Fruit fly (Drosophila melanogaster) whole organism, embryonic: ENCODE measurements around the gene CG11905.

ENCODE experiments used
- BtbVII ChIP-seq: fragments of 200-800 bp; sonication (Bioruptor generic); optimal IDR thresholded peaks from 3 replicates; lab custom pipeline; 2017; ENCODE audit warnings: missing biosample characterization, mild to moderate bottlenecking, missing genetic modification characterization
- CG10366 ChIP-seq: fragments of 200-800 bp; sonication (Bioruptor generic); IDR thresholded peaks from 2 replicates; pipeline ENCODE4 v1.3.6; 2022; ENCODE audit warnings: missing biosample characterization, missing genetic modification characterization
- CG11247 ChIP-seq: fragments of 200-800 bp; sonication (Bioruptor generic); IDR thresholded peaks from 2 replicates; pipeline ENCODE4 v1.3.6; 2022; ENCODE audit warnings: missing biosample characterization, missing genetic modification characterization
- CG11504 ChIP-seq: fragments of 200-800 bp; sonication (Bioruptor generic); optimal IDR thresholded peaks from 3 replicates; lab custom pipeline; 2019; ENCODE audit warnings: missing biosample characterization, mild to moderate bottlenecking, missing genetic modification characterization, moderate library complexity
- CG12219 ChIP-seq: fragments of 200-800 bp; sonication (Bioruptor generic); optimal IDR thresholded peaks from 3 replicates; lab custom pipeline; 2018; ENCODE audit warnings: missing biosample characterization, mild to moderate bottlenecking, missing genetic modification characterization
- CG13624 ChIP-seq: fragments of 200-800 bp; sonication (Bioruptor generic); optimal IDR thresholded peaks from 2 replicates; lab custom pipeline; 2016; ENCODE audit warnings: missing biosample characterization, missing genetic modification characterization
- CG13775 ChIP-seq: fragments of 200-800 bp; sonication (Bioruptor generic); optimal IDR thresholded peaks from 3 replicates; lab custom pipeline; 2017; ENCODE audit warnings: missing biosample characterization, mild to moderate bottlenecking, missing genetic modification characterization
- CG16813 ChIP-seq: fragments of 200-800 bp; sonication (Bioruptor generic); IDR thresholded peaks from 3 replicates; pipeline ENCODE4 v1.3.6; 2022; ENCODE audit warnings: missing biosample characterization, missing genetic modification characterization; ENCODE audit not compliant: partially characterized antibody
- CG16815 ChIP-seq: fragments of 200-800 bp; sonication (Bioruptor generic); optimal IDR thresholded peaks from 3 replicates; lab custom pipeline; 2017; ENCODE audit warnings: missing biosample characterization, mild to moderate bottlenecking, missing genetic modification characterization
- CG17361 ChIP-seq: fragments of 200-800 bp; sonication (Bioruptor generic); IDR thresholded peaks from 3 replicates; pipeline ENCODE4 v1.3.6; 2022; ENCODE audit warnings: missing biosample characterization, missing genetic modification characterization
- CG17612 ChIP-seq: fragments of 200-800 bp; sonication (Bioruptor generic); IDR thresholded peaks from 2 replicates; pipeline ENCODE4 v1.3.6; 2022; ENCODE audit warnings: missing biosample characterization, missing genetic modification characterization
- CG18476 ChIP-seq: fragments of 200-800 bp; sonication (Bioruptor generic); optimal IDR thresholded peaks from 2 replicates; lab custom pipeline; 2016; ENCODE audit warnings: missing biosample characterization, mild to moderate bottlenecking, missing genetic modification characterization
- CG18619 ChIP-seq: fragments of 200-800 bp; sonication (Bioruptor generic); optimal IDR thresholded peaks from 3 replicates; lab custom pipeline; 2017; ENCODE audit warnings: missing biosample characterization, mild to moderate bottlenecking, missing genetic modification characterization
- CG4282 ChIP-seq: fragments of 200-800 bp; sonication (Bioruptor generic); optimal IDR thresholded peaks from 2 replicates; lab custom pipeline; 2016; ENCODE audit warnings: missing biosample characterization, missing genetic modification characterization
- CG6813 ChIP-seq: fragments of 200-800 bp; sonication (Bioruptor generic); optimal IDR thresholded peaks from 2 replicates; lab custom pipeline; 2017; ENCODE audit warnings: missing biosample characterization, missing genetic modification characterization, mild to moderate bottlenecking, moderate library complexity, missing genetic modification reagents
- CG7271 ChIP-seq: fragments of 200-800 bp; sonication (Bioruptor generic); optimal IDR thresholded peaks from 2 replicates; lab custom pipeline; 2018; ENCODE audit warnings: missing biosample characterization, mild to moderate bottlenecking, missing genetic modification characterization, moderate library complexity
- CG7745 ChIP-seq: fragments of 200-800 bp; sonication (Bioruptor generic); optimal IDR thresholded peaks from 2 replicates; lab custom pipeline; 2018; ENCODE audit warnings: missing biosample characterization, mild to moderate bottlenecking, missing genetic modification characterization, moderate library complexity
- CG7839 ChIP-seq: fragments of 200-800 bp; sonication (Bioruptor generic); optimal IDR thresholded peaks from 3 replicates; lab custom pipeline; 2018; ENCODE audit warnings: missing biosample characterization, mild to moderate bottlenecking, missing genetic modification characterization, moderate library complexity
- CG9215 ChIP-seq: fragments of 200-800 bp; sonication (Bioruptor generic); IDR thresholded peaks from 2 replicates; pipeline ENCODE4 v1.3.6; 2022; ENCODE audit warnings: missing biosample characterization, missing genetic modification characterization
- CG9727 ChIP-seq: fragments of 200-800 bp; sonication (Bioruptor generic); optimal IDR thresholded peaks from 3 replicates; lab custom pipeline; 2017; ENCODE audit warnings: missing biosample characterization, mild to moderate bottlenecking, missing genetic modification characterization
- CHES-1-like ChIP-seq: fragments of 200-800 bp; sonication (Bioruptor generic); optimal IDR thresholded peaks from 2 replicates; lab custom pipeline; 2016; ENCODE audit warnings: missing biosample characterization, missing genetic modification characterization
- Fer2 ChIP-seq: fragments of 200-800 bp; sonication (Bioruptor generic); optimal IDR thresholded peaks from 2 replicates; lab custom pipeline; 2018; ENCODE audit warnings: missing biosample characterization, mild to moderate bottlenecking, missing genetic modification characterization, moderate library complexity
- Hr78 ChIP-seq, 2 experiments: fragments of 200-800 bp in 1 of 2; fragments of >200 bp in 1 of 2; sonication (Bioruptor generic) in 1 of 2; optimal IDR thresholded peaks; 2 replicates each; lab custom pipeline; 2017 to 2019; ENCODE audit warnings: missing biosample characterization in 2 of 2, missing genetic modification characterization in 2 of 2, mild to moderate bottlenecking in 1 of 2, moderate library complexity in 1 of 2
- Hsf ChIP-seq: fragments of 200-800 bp; sonication (Bioruptor generic); optimal IDR thresholded peaks from 3 replicates; lab custom pipeline; 2016; ENCODE audit warnings: missing biosample characterization, missing genetic modification characterization
- Mad ChIP-seq: fragments of 200-800 bp; sonication (Bioruptor generic); optimal IDR thresholded peaks from 2 replicates; lab custom pipeline; 2016; ENCODE audit warnings: missing biosample characterization, missing genetic modification characterization
- Max ChIP-seq: fragments of 200-800 bp; sonication (Bioruptor generic); optimal IDR thresholded peaks from 2 replicates; lab custom pipeline; 2016; ENCODE audit warnings: missing biosample characterization, mild to moderate bottlenecking, missing genetic modification characterization
- Myb ChIP-seq: fragments of 200-800 bp; sonication (Bioruptor generic); optimal IDR thresholded peaks from 2 replicates; lab custom pipeline; 2016; ENCODE audit warnings: missing biosample characterization, missing genetic modification characterization
- Optix ChIP-seq: fragments of 200-800 bp; sonication (Bioruptor generic); IDR thresholded peaks from 3 replicates; pipeline ENCODE4 v1.3.6; 2022; ENCODE audit warnings: missing biosample characterization, missing genetic modification characterization
- Rx ChIP-seq: fragments of 200-800 bp; sonication (Bioruptor generic); IDR thresholded peaks from 2 replicates; pipeline ENCODE4 v1.3.6; 2022; ENCODE audit warnings: missing biosample characterization, missing genetic modification characterization
- Sox102F ChIP-seq: fragments of 200-800 bp; sonication (Bioruptor generic); optimal IDR thresholded peaks from 2 replicates; lab custom pipeline; 2018; ENCODE audit warnings: missing biosample characterization, mild to moderate bottlenecking, missing genetic modification characterization, moderate library complexity
- TFAM ChIP-seq: fragments of 200-800 bp; sonication (Bioruptor generic); optimal IDR thresholded peaks from 2 replicates; lab custom pipeline; 2017; ENCODE audit warnings: missing biosample characterization, missing genetic modification characterization, inconsistent platforms
- Trl ChIP-seq, 3 experiments: fragments of >200 bp in 2 of 3; fragments of 200-800 bp in 1 of 3; sonication (Bioruptor generic) in 1 of 3; optimal IDR thresholded peaks; 2 replicates in 1 of 3; 3 replicates in 2 of 3; lab custom pipeline; 2016 to 2017; ENCODE audit warnings: missing biosample characterization in 1 of 3, missing genetic modification characterization in 1 of 3
- ap ChIP-seq: fragments of 200-800 bp; sonication (Bioruptor generic); IDR thresholded peaks from 2 replicates; pipeline ENCODE4 v1.3.6; 2022; ENCODE audit warnings: missing biosample characterization, missing genetic modification characterization
- bcd ChIP-seq: fragments of 200-800 bp; sonication (Bioruptor generic); optimal IDR thresholded peaks from 2 replicates; lab custom pipeline; 2017; ENCODE audit warnings: missing biosample characterization, mild to moderate bottlenecking, missing genetic modification characterization
- bsh ChIP-seq, 2 experiments: fragments of 200-800 bp; sonication (Bioruptor generic); optimal IDR thresholded peaks; 2 replicates each; lab custom pipeline; 2017 to 2018; ENCODE audit warnings: mild to moderate bottlenecking in 2 of 2, missing biosample characterization in 2 of 2, missing genetic modification characterization in 2 of 2, moderate library complexity in 1 of 2
- cg ChIP-seq: fragments of 200-800 bp; sonication (Bioruptor generic); optimal IDR thresholded peaks from 3 replicates; lab custom pipeline; 2019; ENCODE audit warnings: missing biosample characterization, mild to moderate bottlenecking, missing genetic modification characterization, moderate library complexity
- crol ChIP-seq: fragments of 200-800 bp; sonication (Bioruptor generic); IDR thresholded peaks from 2 replicates; pipeline ENCODE4 v1.3.6; 2022; ENCODE audit warnings: missing biosample characterization, missing genetic modification characterization
- cwo ChIP-seq: fragments of 200-800 bp; sonication (Bioruptor generic); optimal IDR thresholded peaks from 3 replicates; lab custom pipeline; 2017; ENCODE audit warnings: missing biosample characterization, missing genetic modification characterization, mild to moderate bottlenecking, moderate library complexity, missing genetic modification reagents
- dm ChIP-seq: fragments of 200-800 bp; sonication (Bioruptor generic); optimal IDR thresholded peaks from 3 replicates; lab custom pipeline; 2016; ENCODE audit warnings: missing biosample characterization, missing genetic modification characterization
- gt ChIP-seq: fragments of 200-800 bp; sonication (Bioruptor generic); IDR thresholded peaks from 2 replicates; pipeline ENCODE4 v1.3.6; 2022; ENCODE audit warnings: missing biosample characterization, missing genetic modification characterization
- klu ChIP-seq: fragments of 200-800 bp; sonication (Bioruptor generic); IDR thresholded peaks from 2 replicates; pipeline ENCODE4 v1.3.6; 2022; ENCODE audit warnings: missing biosample characterization, missing genetic modification characterization
- lola ChIP-seq, 3 experiments: fragments of >200 bp in 2 of 3; fragments of 200-800 bp in 1 of 3; sonication (Bioruptor generic) in 1 of 3; optimal IDR thresholded peaks; 2 replicates each; lab custom pipeline; 2017 to 2019; ENCODE audit warnings: missing biosample characterization in 3 of 3, missing genetic modification characterization in 3 of 3, mild to moderate bottlenecking in 1 of 3, moderate library complexity in 1 of 3
- p53 ChIP-seq: fragments of 200-800 bp; sonication (Bioruptor generic); optimal IDR thresholded peaks from 2 replicates; lab custom pipeline; 2016; ENCODE audit warnings: missing biosample characterization, missing genetic modification characterization
- salm ChIP-seq: fragments of 200-800 bp; sonication (Bioruptor generic); optimal IDR thresholded peaks from 2 replicates; lab custom pipeline; 2018; ENCODE audit warnings: missing biosample characterization, mild to moderate bottlenecking, missing genetic modification characterization
- schlank ChIP-seq: fragments of 200-800 bp; sonication (Bioruptor generic); optimal IDR thresholded peaks from 2 replicates; lab custom pipeline; 2018; ENCODE audit warnings: missing biosample characterization, mild to moderate bottlenecking, missing genetic modification characterization
- scrt ChIP-seq: fragments of 200-800 bp; sonication (Bioruptor generic); optimal IDR thresholded peaks from 2 replicates; lab custom pipeline; 2018; ENCODE audit warnings: missing biosample characterization, mild to moderate bottlenecking, missing genetic modification characterization, moderate library complexity
- shn ChIP-seq: fragments of 200-800 bp; sonication (Bioruptor generic); optimal IDR thresholded peaks from 3 replicates; lab custom pipeline; 2016; ENCODE audit warnings: missing biosample characterization, missing genetic modification characterization
- so ChIP-seq: fragments of 200-800 bp; sonication (Bioruptor generic); IDR thresholded peaks from 3 replicates; pipeline ENCODE4 v1.3.6; 2022; ENCODE audit warnings: missing biosample characterization, missing genetic modification characterization
- stc ChIP-seq: fragments of 200-800 bp; sonication (Bioruptor generic); IDR thresholded peaks from 2 replicates; pipeline ENCODE4 v1.3.6; 2022; ENCODE audit warnings: missing biosample characterization, missing genetic modification characterization
- tx ChIP-seq: fragments of 200-800 bp; sonication (Bioruptor generic); optimal IDR thresholded peaks from 2 replicates; lab custom pipeline; 2016; ENCODE audit warnings: missing biosample characterization, missing genetic modification characterization

CG11905 gene

DNA sequence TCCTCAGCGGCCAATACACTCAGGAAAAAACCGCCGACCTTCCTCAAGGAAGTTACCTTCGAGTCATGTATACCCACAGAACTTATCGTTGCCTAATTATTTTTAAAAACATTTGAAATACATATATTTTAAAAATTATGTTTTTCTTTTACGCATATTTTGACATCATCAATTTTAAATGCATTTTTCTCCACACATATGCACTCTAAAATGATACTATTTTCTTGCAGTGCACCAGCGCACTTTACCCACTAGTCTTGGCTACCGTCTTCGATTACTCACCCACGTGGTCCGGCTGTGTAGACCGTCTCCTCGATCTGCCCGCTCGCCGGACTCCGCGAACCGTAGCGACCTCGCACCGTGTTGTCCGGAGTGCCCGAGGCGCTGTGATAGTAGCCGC, 6.0 kb upstream of the CG11905 start (continued):
- TF ChIP-seq gt (GFP tag; lab: Robert Waterston, UW) (no peak), CHES-1-like (GFP tag; lab: Kevin White, UChicago) (no peak), Myb (GFP tag; lab: Kevin White, UChicago) (peak; percentile 6), Sox102F (peak; percentile 3), p53 (GFP tag; lab: Kevin White, UChicago) (no peak), bcd (no peak), ap (GFP tag; lab: Robert Waterston, UW) (no peak), BtbVII (no peak), dm (GFP tag; lab: Kevin White, UChicago) (no peak), crol (GFP tag; lab: Robert Waterston, UW) (no peak), Max (GFP tag; lab: Kevin White, UChicago) (no peak), CG9215 (GFP tag; lab: Robert Waterston, UW) (no peak), stc (GFP tag; lab: Robert Waterston, UW) (no peak), CG7839 (tag; lab: Kevin White, UChicago) (peak; percentile 42), CG18619 (GFP tag; lab: Kevin White, UChicago) (no peak), cg (GFP tag; lab: Kevin White, UChicago) (no peak), Optix (GFP tag; lab: Robert Waterston, UW) (0 out of 3 replicates have a peak, but pooled peaks have one; percentile 8), CG16813 (GFP tag; lab: Robert Waterston, UW) (no peak), tx (GFP tag; lab: Kevin White, UChicago) (no peak), CG13624 (GFP tag; lab: Kevin White, UChicago) (no peak), CG12219 (no peak), CG9727 (GFP tag; lab: Kevin White, UChicago) (peak; percentile 21), CG4282 (GFP tag; lab: Kevin White, UChicago) (no peak), CG7745 (tag; lab: Kevin White, UChicago) (no peak), CG10366 (GFP tag; lab: Robert Waterston, UW) (0 out of 2 replicates have a peak, but pooled peaks have one; percentile 26), CG6813 (GFP tag; lab: Kevin White, UChicago) (no peak), Rx (GFP tag; lab: Robert Waterston, UW) (no peak), Mad (GFP tag; lab: Kevin White, UChicago) (no peak), salm (tag; lab: Kevin White, UChicago) (no peak), CG7271 (tag; lab: Kevin White, UChicago) (no peak), CG17361 (0 out of 3 replicates have a peak, but pooled peaks have one; percentile 23), CG13775 (GFP tag; lab: Kevin White, UChicago) (peak; percentile 7), CG11247 (GFP tag; lab: Robert Waterston, UW) (no peak), TFAM (GFP tag; lab: Kevin White, UChicago) (no peak), shn (no peak), CG16815 (GFP tag; lab: Kevin White, UChicago) (peak; percentile 21), CG17612 (GFP tag; lab: Robert Waterston, UW) (no peak), Fer2 (tag; lab: Kevin White, UChicago) (no peak), so (GFP tag; lab: Robert Waterston, UW) (no peak; the same call in 2 of the 3 replicates), scrt (no peak), bsh (GFP tag; optimal IDR thresholded peaks at IDR 0.05; lab: Kevin White, UChicago) (peak in 1 of 2 experiments; percentile 48), klu (GFP tag; lab: Robert Waterston, UW) (no peak), CG18476 (no peak), lola (GFP tag; optimal IDR thresholded peaks at IDR 0.05; lab: Kevin White, UChicago) (peak in 1 of 3 experiments; percentile 37), CG11504 (no peak), Hr78 (GFP tag; optimal IDR thresholded peaks at IDR 0.05; lab: Kevin White, UChicago) (peak in 1 of 2 experiments; percentile 54), schlank (tag; lab: Kevin White, UChicago) (no peak), Hsf (GFP tag; lab: Kevin White, UChicago) (peak; percentile 15), Trl (optimal IDR thresholded peaks at IDR 0.05; lab: Kevin White, UChicago) (no peak), Trl (GFP tag; optimal IDR thresholded peaks at IDR 0.05; lab: Kevin White, UChicago) (no peak), cwo (GFP tag; lab: Kevin White, UChicago) (no peak)
